Worm (Caenorhabditis elegans) whole organism, L3 larva: Measurements from ENCODE around the gene C15H11.11.

ENCODE experiments used
- elt-2 ChIP-seq: sonication (generic microtip); optimal IDR thresholded peaks from 2 replicates; lab custom pipeline; 2016; ENCODE audit warnings: missing genetic modification reagents, mild to moderate bottlenecking, missing genetic modification characterization, missing compliant biosample characterization
- tbx-2 ChIP-seq: sonication (generic microtip); optimal IDR thresholded peaks from 2 replicates; lab custom pipeline; 2016; ENCODE audit warnings: mild to moderate bottlenecking, missing genetic modification characterization, missing compliant biosample characterization

ce11 chrV:14409905-14410304 lies 5.4 kb upstream of the C15H11.11 start:
- TF ChIP-seq tbx-2 (tag; lab: Kevin White, UChicago) (no peak), elt-2 (no peak)
